Worm (Caenorhabditis elegans) whole organism, L2 larva: ENCODE results near the gene rnp-1.

Experiments
- lin-39 ChIP-seq: fragments of 150-350 bp; optimal IDR thresholded peaks from 2 replicates; lab custom pipeline; 2014; ENCODE audit warnings: missing biosample characterization, missing genetic modification reagents, missing genetic modification characterization
- mdl-1 ChIP-seq, 2 experiments: fragments of 150-350 bp in 1 of 2; sonication (generic microtip) in 1 of 2; optimal IDR thresholded peaks; 2 replicates each; lab custom pipeline; 2017; ENCODE audit warnings: missing biosample characterization in 2 of 2, missing genetic modification characterization in 2 of 2
- unc-39 ChIP-seq: fragments of 150-350 bp; optimal IDR thresholded peaks from 2 replicates; lab custom pipeline; 2014; ENCODE audit warnings: missing biosample characterization, missing genetic modification characterization
- ztf-4 ChIP-seq: fragments of 150-350 bp; optimal IDR thresholded peaks from 2 replicates; lab custom pipeline; 2014; ENCODE audit warnings: missing biosample characterization, missing genetic modification characterization

- TF ChIP-seq mdl-1 (tag; optimal IDR thresholded peaks at IDR 0.05; lab: Kevin White, UChicago): no peak
- TF ChIP-seq unc-39 (tag; lab: Kevin White, UChicago): no peak
- no peak for TF ChIP-seq lin-39 (tag; lab: Kevin White, UChicago)
- no peak for TF ChIP-seq ztf-4 (tag; lab: Kevin White, UChicago)
Measured at ce11 chrV:12190943-12191569, 1.0 kb upstream of the rnp-1 start, which contains the start of gene dpy-30.
